Fruit fly (Drosophila melanogaster): ENCODE results near the gene CG2126.

CG2126 gene

dm6 chr3R:31793664-31794417 lies 17.4 kb upstream of the CG2126 start, which contains the start of the genes Mccc1 and Acf:
Gene Mccc1 (minus strand): TSS chr3R:31793907.
Gene Acf (plus strand): TSS chr3R:31793981.
- TF ChIP-seq EcR (GFP tag; optimal IDR thresholded peaks at IDR 0.05) (no peak), pan (optimal IDR thresholded peaks at IDR 0.05) (no peak), psq (optimal IDR thresholded peaks at IDR 0.05) (no peak), CG8478 (optimal IDR thresholded peaks at IDR 0.05) (no peak), Dll (optimal IDR thresholded peaks at IDR 0.05) (no peak), usp (GFP tag; optimal IDR thresholded peaks at IDR 0.05) (no peak)

dm6 chr3R:31777482-31778165 lies 1.2 kb upstream of the CG2126 start:
- TF ChIP-seq EcR (GFP tag; optimal IDR thresholded peaks at IDR 0.05) (no peak), Dll (optimal IDR thresholded peaks at IDR 0.05) (peak; percentile 77), psq (optimal IDR thresholded peaks at IDR 0.05) (no peak)

dm6 chr3R:31771790-31772576 lies 4.5 kb downstream of the CG2126 start, which contains the start of the genes betaGlu and sip3:
Gene betaGlu (minus strand): TSS chr3R:31771848.
Gene sip3 (plus strand): TSS chr3R:31772219.
- no peak for TF ChIP-seq EcR (GFP tag; optimal IDR thresholded peaks at IDR 0.05)
- TF ChIP-seq pan (optimal IDR thresholded peaks at IDR 0.05): no peak
- no peak for TF ChIP-seq usp (GFP tag; optimal IDR thresholded peaks at IDR 0.05)
- no peak for TF ChIP-seq CG8478 (optimal IDR thresholded peaks at IDR 0.05)
- TF ChIP-seq psq (optimal IDR thresholded peaks at IDR 0.05): no peak
- no peak for TF ChIP-seq Dll (optimal IDR thresholded peaks at IDR 0.05)

- TF ChIP-seq pan (optimal IDR thresholded peaks at IDR 0.05) (no peak), psq (optimal IDR thresholded peaks at IDR 0.05) (no peak), EcR (GFP tag; optimal IDR thresholded peaks at IDR 0.05) (no peak), Dll (optimal IDR thresholded peaks at IDR 0.05) (peak; percentile 10), CG8478 (optimal IDR thresholded peaks at IDR 0.05) (no peak), usp (GFP tag; optimal IDR thresholded peaks at IDR 0.05) (no peak)
These were observed 8.3 kb downstream of the CG2126 start for dm6 chr3R:31768198-31768597.

dm6 chr3R:31767528-31767927 lies 8.9 kb downstream of the CG2126 start:
- TF ChIP-seq usp (GFP tag; optimal IDR thresholded peaks at IDR 0.05) (no peak), EcR (GFP tag; optimal IDR thresholded peaks at IDR 0.05) (no peak), pan (optimal IDR thresholded peaks at IDR 0.05) (no peak), psq (optimal IDR thresholded peaks at IDR 0.05) (no peak), Dll (optimal IDR thresholded peaks at IDR 0.05) (no peak), CG8478 (optimal IDR thresholded peaks at IDR 0.05) (no peak)

DNA sequence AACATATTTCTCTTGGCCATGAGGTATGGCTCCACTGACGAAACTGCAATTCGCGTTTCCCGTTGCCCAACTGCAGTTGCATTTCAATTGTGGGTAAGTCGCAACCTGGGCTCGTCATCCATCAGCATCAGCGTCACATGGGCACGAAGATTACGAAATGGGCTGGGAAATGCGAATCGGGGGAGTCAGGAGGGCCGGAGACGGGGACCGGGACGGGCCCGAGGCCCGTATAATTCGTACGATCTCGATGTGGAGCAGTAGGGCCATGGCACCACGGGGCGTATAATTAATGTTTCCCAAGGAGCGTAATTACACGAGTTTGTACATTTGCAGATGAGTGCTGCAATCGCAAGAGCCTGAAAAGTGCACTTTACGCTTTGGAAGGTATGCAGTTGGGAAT lies 11.3 kb downstream of the CG2126 start:
- no peak for TF ChIP-seq psq (optimal IDR thresholded peaks at IDR 0.05)
- TF ChIP-seq Dll (optimal IDR thresholded peaks at IDR 0.05): no peak

DNA sequence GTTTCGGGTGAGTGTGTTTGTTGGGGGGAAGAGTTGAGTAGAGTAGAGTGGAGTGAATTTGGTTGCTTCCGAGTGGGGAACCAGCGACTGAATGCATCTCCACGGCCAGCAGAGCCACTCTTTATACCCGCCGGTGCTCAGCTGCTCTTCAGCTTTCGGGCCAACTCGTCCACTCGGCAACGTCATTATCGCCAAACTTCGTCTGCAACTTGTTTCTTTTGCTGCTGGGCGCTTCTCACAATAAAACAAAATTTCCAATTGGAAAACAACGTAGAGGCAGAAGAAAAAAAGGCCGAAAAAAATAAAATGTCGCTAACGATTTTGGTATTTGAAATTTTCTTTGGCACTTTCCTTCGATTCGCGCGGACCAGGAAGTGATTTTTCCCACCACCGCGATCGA lies 11.8 kb downstream of the CG2126 start, which contains the start of gene CG2150:
Gene CG2150, minus strand, starts transcription at position 101 of the 400 bp plus-strand sequence.
- no peak for TF ChIP-seq Dll (optimal IDR thresholded peaks at IDR 0.05)
- TF ChIP-seq EcR (GFP tag; optimal IDR thresholded peaks at IDR 0.05): no peak
- TF ChIP-seq psq (optimal IDR thresholded peaks at IDR 0.05): no peak
- no peak for TF ChIP-seq pan (optimal IDR thresholded peaks at IDR 0.05)
- no peak for TF ChIP-seq CG8478 (optimal IDR thresholded peaks at IDR 0.05)
- TF ChIP-seq usp (GFP tag; optimal IDR thresholded peaks at IDR 0.05): no peak

DNA sequence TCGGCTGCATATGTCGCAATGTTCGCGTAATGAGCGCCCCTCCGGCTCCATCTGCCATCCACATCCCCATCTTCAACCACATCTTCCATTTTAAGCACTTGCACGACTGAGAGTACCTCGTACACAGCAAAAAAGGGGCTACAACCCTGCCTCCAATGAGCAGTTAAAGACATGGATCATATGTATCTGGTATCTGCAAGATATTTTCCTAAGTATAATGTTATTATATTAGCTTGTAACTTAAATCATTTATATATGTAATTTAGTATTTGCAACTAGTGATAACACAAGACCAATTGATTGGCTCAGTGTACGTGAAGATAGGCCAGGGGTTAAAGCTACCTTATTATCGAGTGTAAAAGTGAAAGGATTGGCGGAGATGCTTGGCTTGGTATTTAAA lies 13.8 kb downstream of the CG2126 start:
- TF ChIP-seq Dll (optimal IDR thresholded peaks at IDR 0.05) (no peak), usp (GFP tag; optimal IDR thresholded peaks at IDR 0.05) (no peak), psq (optimal IDR thresholded peaks at IDR 0.05) (no peak), CG8478 (optimal IDR thresholded peaks at IDR 0.05) (no peak), pan (optimal IDR thresholded peaks at IDR 0.05) (no peak), EcR (GFP tag; optimal IDR thresholded peaks at IDR 0.05) (no peak)

dm6 chr3R:31761529-31762009 lies 14.9 kb downstream of the CG2126 start, which contains the start of gene Smvt:
Gene Smvt (minus strand): TSS chr3R:31761579.
- TF ChIP-seq usp (GFP tag; optimal IDR thresholded peaks at IDR 0.05) (no peak), CG8478 (optimal IDR thresholded peaks at IDR 0.05) (no peak)

- no peak for TF ChIP-seq EcR (GFP tag; optimal IDR thresholded peaks at IDR 0.05)
- TF ChIP-seq usp (GFP tag; optimal IDR thresholded peaks at IDR 0.05): no peak
- no peak for TF ChIP-seq CG8478 (optimal IDR thresholded peaks at IDR 0.05)
- TF ChIP-seq psq (optimal IDR thresholded peaks at IDR 0.05): no peak
- TF ChIP-seq Dll (optimal IDR thresholded peaks at IDR 0.05): no peak
- no peak for TF ChIP-seq pan (optimal IDR thresholded peaks at IDR 0.05)
These were observed 17.8 kb downstream of the CG2126 start, which contains the start of gene CG2187 for dm6 chr3R:31758587-31759167. Gene CG2187 (minus strand): TSS chr3R:31758637.

dm6 chr3R:31754605-31755004 lies 21.8 kb downstream of the CG2126 start, which contains the start of gene salt:
Gene salt (minus strand): TSS chr3R:31754705.
- TF ChIP-seq EcR (GFP tag; optimal IDR thresholded peaks at IDR 0.05): no peak
- no peak for TF ChIP-seq usp (GFP tag; optimal IDR thresholded peaks at IDR 0.05)
